Worm (Caenorhabditis elegans): ENCODE data around the gene snr-6.

ce11 chrIII:12453315-12453714 is 23.9 kb upstream of the snr-6 start, which contains the start of gene ani-1:
- TF ChIP-seq zag-1 (tag; optimal IDR thresholded peaks at IDR 0.05): no peak
- no peak for TF ChIP-seq daf-12 (tag; optimal IDR thresholded peaks at IDR 0.05)
- no peak for TF ChIP-seq jun-1 (tag; optimal IDR thresholded peaks at IDR 0.05)
- peak; percentile 38 for TF ChIP-seq skn-1 (tag; optimal IDR thresholded peaks at IDR 0.05)
- TF ChIP-seq nhr-25 (tag; optimal IDR thresholded peaks at IDR 0.05): peak; percentile 47
- TF ChIP-seq nhr-28 (tag; optimal IDR thresholded peaks at IDR 0.05): no peak
- TF ChIP-seq R02D3.7 (tag; optimal IDR thresholded peaks at IDR 0.05): peak; percentile 10
- no peak for TF ChIP-seq ceh-9 (tag; optimal IDR thresholded peaks at IDR 0.05)
- peak; percentile 57 for TF ChIP-seq pha-4 (tag; optimal IDR thresholded peaks at IDR 0.05)
